Worm (Caenorhabditis elegans) whole organism, L4 larva: ENCODE results near the gene pmk-3.
A peak's percentile ranks its signal among the peaks of the same experiment; 100 is the strongest.

ENCODE experiments used
- aly-2 ChIP-seq: sonication (generic microtip); optimal IDR thresholded peaks from 2 replicates; lab custom pipeline; 2018; ENCODE audit warnings: missing biosample characterization, missing genetic modification characterization
- ceh-62 ChIP-seq: sonication (generic microtip); optimal IDR thresholded peaks from 2 replicates; lab custom pipeline; 2017; ENCODE audit warnings: missing biosample characterization, missing genetic modification characterization
- ces-1 ChIP-seq: fragments of 150-350 bp; sonication (generic microtip); optimal IDR thresholded peaks from 4 replicates; lab custom pipeline; 2014; ENCODE audit warnings: missing biosample characterization, missing genetic modification reagents, missing genetic modification characterization
- daf-19 ChIP-seq: fragments of 200-800 bp; sonication (Bioruptor generic); conservative IDR thresholded peaks from 2 replicates; pipeline ENCODE4 v1.3.6; 2022; ENCODE audit warnings: missing genetic modification characterization, missing compliant biosample characterization
- egl-27 ChIP-seq: sonication (generic microtip); optimal IDR thresholded peaks from 3 replicates; lab custom pipeline; 2017; ENCODE audit warnings: missing biosample characterization, missing genetic modification reagents, missing genetic modification characterization
- egl-43 ChIP-seq: fragments of 200-800 bp; sonication (Bioruptor generic); IDR thresholded peaks from 2 replicates; pipeline ENCODE4 v1.3.6; 2022; ENCODE audit warnings: missing genetic modification reagents, missing genetic modification characterization, missing compliant biosample characterization
- hlh-30 ChIP-seq: sonication (generic microtip); optimal IDR thresholded peaks from 2 replicates; lab custom pipeline; 2017; ENCODE audit warnings: antibody characterized with exemption, mild to moderate bottlenecking, missing genetic modification characterization, missing compliant biosample characterization; ENCODE audit not compliant: insufficient read depth
- lin-39 ChIP-seq: fragments of 150-350 bp; optimal IDR thresholded peaks from 2 replicates; lab custom pipeline; 2014; ENCODE audit warnings: missing biosample characterization, missing genetic modification reagents, missing genetic modification characterization
- lsy-2 ChIP-seq, 2 experiments: fragments of 150-350 bp in 1 of 2; sonication (generic microtip) in 1 of 2; optimal IDR thresholded peaks; 2 replicates each; lab custom pipeline; 2014 to 2017; ENCODE audit warnings: missing biosample characterization in 2 of 2, missing genetic modification characterization in 2 of 2
- nhr-11 ChIP-seq: fragments of 150-350 bp; optimal IDR thresholded peaks from 2 replicates; lab custom pipeline; 2014; ENCODE audit warnings: missing biosample characterization, missing genetic modification characterization
- rbr-2 ChIP-seq: sonication (generic microtip); optimal IDR thresholded peaks from 2 replicates; lab custom pipeline; 2016; ENCODE audit warnings: missing genotype, missing genetic modification characterization, missing compliant biosample characterization
- tra-1 ChIP-seq: fragments of 200-800 bp; sonication (Bioruptor generic); IDR thresholded peaks from 2 replicates; pipeline ENCODE4 v1.3.6; 2022; ENCODE audit warnings: missing genetic modification reagents, missing genetic modification characterization, missing compliant biosample characterization
- unc-39 ChIP-seq: sonication (generic microtip); optimal IDR thresholded peaks from 2 replicates; lab custom pipeline; 2017; ENCODE audit warnings: missing biosample characterization, missing genetic modification characterization
- unc-62 ChIP-seq, 3 experiments: fragments of 150-350 bp in 1 of 3; sonication (generic microtip); optimal IDR thresholded peaks in 2 of 3; peaks in 1 of 3; 1 replicate in 1 of 3; 2 replicates in 2 of 3; lab custom pipeline; 2014 to 2017; ENCODE audit warnings: missing biosample characterization in 3 of 3, missing genetic modification characterization in 3 of 3, missing genetic modification reagents in 3 of 3, missing genotype in 1 of 3

- TF ChIP-seq nhr-11 (tag; lab: Kevin White, UChicago): no peak
- no peak for TF ChIP-seq lin-39
- no peak for TF ChIP-seq tra-1
- TF ChIP-seq ces-1 (GFP tag; lab: Kevin White, UChicago): no peak
- peak in 1 of 2 experiments; percentile 94 for TF ChIP-seq unc-62 (GFP tag; optimal IDR thresholded peaks at IDR 0.05 in 1 of 2; lab: Kevin White, UChicago)
- no peak for TF ChIP-seq unc-62 (tag; optimal IDR thresholded peaks at IDR 0.05; lab: Kevin White, UChicago)
- no peak for TF ChIP-seq unc-39
- no peak for TF ChIP-seq egl-27 (tag; lab: Kevin White, UChicago)
- TF ChIP-seq daf-19 (GFP tag; lab: Robert Waterston, UW): no peak
- no peak for TF ChIP-seq lsy-2 (tag; optimal IDR thresholded peaks at IDR 0.05; lab: Kevin White, UChicago)
- no peak for TF ChIP-seq egl-43 (GFP tag; lab: Robert Waterston, UW)
- no peak for TF ChIP-seq ceh-62 (tag; lab: Kevin White, UChicago)
- TF ChIP-seq aly-2 (tag; lab: Kevin White, UChicago): no peak
- TF ChIP-seq hlh-30 (tag; lab: Kevin White, UChicago): no peak
- no peak for TF ChIP-seq rbr-2 (tag; lab: Kevin White, UChicago)
These were observed 33.9 kb upstream of the pmk-3 start for ce11 chrIV:8105083-8105482.
